Fruit fly (Drosophila melanogaster) whole organism, embryonic: ENCODE results near the gene Tomosyn.

ENCODE experiments used
- Atf6 ChIP-seq: fragments of 200-800 bp; sonication (Bioruptor generic); IDR thresholded peaks from 2 replicates; pipeline ENCODE4 v1.3.6; 2022; ENCODE audit warnings: missing biosample characterization, missing genetic modification characterization
- Blimp-1 ChIP-seq: fragments of 200-800 bp; sonication (Bioruptor generic); optimal IDR thresholded peaks from 3 replicates; lab custom pipeline; 2018; ENCODE audit warnings: missing biosample characterization, missing genetic modification characterization, mild to moderate bottlenecking, moderate library complexity, missing genetic modification reagents
- BtbVII ChIP-seq: fragments of 200-800 bp; sonication (Bioruptor generic); optimal IDR thresholded peaks from 3 replicates; lab custom pipeline; 2017; ENCODE audit warnings: missing biosample characterization, mild to moderate bottlenecking, missing genetic modification characterization
- CG10209 ChIP-seq: fragments of 200-800 bp; sonication (Bioruptor generic); optimal IDR thresholded peaks from 3 replicates; lab custom pipeline; 2017; ENCODE audit warnings: missing biosample characterization, mild to moderate bottlenecking, missing genetic modification characterization, missing genetic modification reagents
- CG11085 ChIP-seq: fragments of 200-800 bp; sonication (Bioruptor generic); IDR thresholded peaks from 2 replicates; pipeline ENCODE4 v1.3.6; 2022; ENCODE audit warnings: missing biosample characterization, missing genetic modification characterization
- CG11696 ChIP-seq: fragments of 200-800 bp; sonication (Bioruptor generic); IDR thresholded peaks from 2 replicates; pipeline ENCODE4 v1.3.6; 2022; ENCODE audit warnings: missing biosample characterization, missing genetic modification characterization
- CG12219 ChIP-seq: fragments of 200-800 bp; sonication (Bioruptor generic); optimal IDR thresholded peaks from 3 replicates; lab custom pipeline; 2018; ENCODE audit warnings: missing biosample characterization, mild to moderate bottlenecking, missing genetic modification characterization
- CG12299 ChIP-seq: fragments of 200-800 bp; sonication (Bioruptor generic); optimal IDR thresholded peaks from 2 replicates; lab custom pipeline; 2018; ENCODE audit warnings: missing biosample characterization, mild to moderate bottlenecking, missing genetic modification characterization
- CG12744 ChIP-seq: fragments of 200-800 bp; sonication (Bioruptor generic); optimal IDR thresholded peaks from 2 replicates; lab custom pipeline; 2016; ENCODE audit warnings: missing biosample characterization, missing genetic modification characterization
- CG1529 ChIP-seq: fragments of 200-800 bp; sonication (Bioruptor generic); optimal IDR thresholded peaks from 3 replicates; lab custom pipeline; 2018; ENCODE audit warnings: missing biosample characterization, missing genetic modification characterization
- CG17912 ChIP-seq: fragments of 200-800 bp; sonication (Bioruptor generic); optimal IDR thresholded peaks from 2 replicates; lab custom pipeline; 2018; ENCODE audit warnings: missing biosample characterization, mild to moderate bottlenecking, missing genetic modification characterization
- CG32767 ChIP-seq: fragments of 200-800 bp; sonication (Bioruptor generic); IDR thresholded peaks from 2 replicates; pipeline ENCODE4 v1.3.6; 2022; ENCODE audit warnings: missing biosample characterization, missing genetic modification characterization
- CG34224 ChIP-seq: fragments of 200-800 bp; sonication (Bioruptor generic); IDR thresholded peaks from 3 replicates; pipeline ENCODE4 v1.3.6; 2022; ENCODE audit warnings: missing biosample characterization, missing genetic modification characterization; ENCODE audit not compliant: partially characterized antibody
- CG7786 ChIP-seq: fragments of 200-800 bp; sonication (Bioruptor generic); optimal IDR thresholded peaks from 2 replicates; lab custom pipeline; 2016; ENCODE audit warnings: missing biosample characterization, missing genetic modification characterization
- CG9215 ChIP-seq: fragments of 200-800 bp; sonication (Bioruptor generic); IDR thresholded peaks from 2 replicates; pipeline ENCODE4 v1.3.6; 2022; ENCODE audit warnings: missing biosample characterization, missing genetic modification characterization
- ERR ChIP-seq: fragments of 200-800 bp; sonication (Bioruptor generic); optimal IDR thresholded peaks from 2 replicates; lab custom pipeline; 2016; ENCODE audit warnings: missing biosample characterization, missing genetic modification characterization
- Ets65A ChIP-seq: fragments of 200-800 bp; sonication (Bioruptor generic); peaks from one replicate; lab custom pipeline; 2016; ENCODE audit warnings: missing biosample characterization, missing genetic modification characterization
- Ets97D ChIP-seq: fragments of 200-800 bp; sonication (Bioruptor generic); optimal IDR thresholded peaks from 3 replicates; lab custom pipeline; 2016; ENCODE audit warnings: missing biosample characterization, missing genetic modification characterization
- Fer1 ChIP-seq: fragments of 200-800 bp; sonication (Bioruptor generic); optimal IDR thresholded peaks from 2 replicates; lab custom pipeline; 2017; ENCODE audit warnings: missing biosample characterization, mild to moderate bottlenecking, missing genetic modification characterization
- HHEX ChIP-seq: fragments of 200-800 bp; sonication (Bioruptor generic); optimal IDR thresholded peaks from 3 replicates; lab custom pipeline; 2017; ENCODE audit warnings: missing biosample characterization, mild to moderate bottlenecking, missing genetic modification characterization, missing genetic modification reagents
- Hey ChIP-seq: fragments of 200-800 bp; sonication (Bioruptor generic); optimal IDR thresholded peaks from 3 replicates; lab custom pipeline; 2018; ENCODE audit warnings: missing biosample characterization, mild to moderate bottlenecking, missing genetic modification characterization
- Hmx ChIP-seq: fragments of 200-800 bp; sonication (Bioruptor generic); optimal IDR thresholded peaks from 2 replicates; lab custom pipeline; 2016; ENCODE audit warnings: missing biosample characterization, missing genetic modification characterization
- Hr39 ChIP-seq: fragments of >200 bp; optimal IDR thresholded peaks from 2 replicates; lab custom pipeline; 2017
- MTF-1 ChIP-seq: fragments of 200-800 bp; sonication (Bioruptor generic); optimal IDR thresholded peaks from 2 replicates; lab custom pipeline; 2018; ENCODE audit warnings: missing biosample characterization, mild to moderate bottlenecking, missing genetic modification characterization, borderline replicate concordance
- Oli ChIP-seq: fragments of 200-800 bp; sonication (Bioruptor generic); optimal IDR thresholded peaks from 2 replicates; lab custom pipeline; 2018; ENCODE audit warnings: missing biosample characterization, mild to moderate bottlenecking, missing genetic modification characterization, moderate library complexity
- Pdp1 ChIP-seq, 2 experiments: fragments of 200-800 bp; sonication (Bioruptor generic); optimal IDR thresholded peaks; 3 replicates each; lab custom pipeline; 2016; ENCODE audit warnings: missing biosample characterization in 2 of 2, missing genetic modification characterization in 2 of 2, mild to moderate bottlenecking in 1 of 2, moderate library complexity in 1 of 2
- al ChIP-seq: fragments of 200-800 bp; sonication (Bioruptor generic); IDR thresholded peaks from 2 replicates; pipeline ENCODE4 v1.3.6; 2022; ENCODE audit warnings: missing biosample characterization, missing genetic modification characterization
- ase ChIP-seq: fragments of 200-800 bp; sonication (Bioruptor generic); IDR thresholded peaks from 3 replicates; pipeline ENCODE4 v1.3.6; 2022; ENCODE audit warnings: missing biosample characterization, missing genetic modification characterization
- ato ChIP-seq: fragments of 200-800 bp; sonication (Bioruptor generic); IDR thresholded peaks from 2 replicates; pipeline ENCODE4 v1.3.6; 2022; ENCODE audit warnings: missing biosample characterization, missing genetic modification characterization; ENCODE audit not compliant: partially characterized antibody
- bbx ChIP-seq: fragments of 200-800 bp; sonication (Bioruptor generic); IDR thresholded peaks from 2 replicates; pipeline ENCODE4 v1.3.6; 2022; ENCODE audit warnings: missing biosample characterization, missing genetic modification characterization; ENCODE audit not compliant: partially characterized antibody
- bowl ChIP-seq: fragments of 200-800 bp; sonication (Bioruptor generic); IDR thresholded peaks from 2 replicates; pipeline ENCODE4 v1.3.6; 2022; ENCODE audit warnings: missing biosample characterization, missing genetic modification characterization
- en ChIP-seq: fragments of 200-800 bp; sonication (Bioruptor generic); optimal IDR thresholded peaks from 2 replicates; lab custom pipeline; 2016; ENCODE audit warnings: missing biosample characterization, missing genetic modification characterization
- gcm2 ChIP-seq: fragments of 200-800 bp; sonication (Bioruptor generic); optimal IDR thresholded peaks from 2 replicates; lab custom pipeline; 2016; ENCODE audit warnings: missing biosample characterization, missing genetic modification characterization
- gem ChIP-seq: fragments of 200-800 bp; sonication (Bioruptor generic); optimal IDR thresholded peaks from 2 replicates; lab custom pipeline; 2019; ENCODE audit warnings: missing biosample characterization, mild to moderate bottlenecking, missing genetic modification characterization, moderate library complexity
- ham ChIP-seq: fragments of 200-800 bp; sonication (Bioruptor generic); IDR thresholded peaks from 2 replicates; pipeline ENCODE4 v1.3.6; 2022; ENCODE audit warnings: missing biosample characterization, missing genetic modification characterization
- inv ChIP-seq: fragments of 200-800 bp; sonication (Bioruptor generic); IDR thresholded peaks from 2 replicates; pipeline ENCODE4 v1.3.6; 2022; ENCODE audit warnings: missing biosample characterization, missing genetic modification characterization; ENCODE audit not compliant: partially characterized antibody
- ken ChIP-seq: fragments of 200-800 bp; sonication (Bioruptor generic); IDR thresholded peaks from 3 replicates; pipeline ENCODE4 v1.3.6; 2022; ENCODE audit warnings: missing biosample characterization, missing genetic modification characterization
- lab ChIP-seq: fragments of 200-800 bp; sonication (Bioruptor generic); optimal IDR thresholded peaks from 3 replicates; lab custom pipeline; 2017; ENCODE audit warnings: missing biosample characterization, missing genetic modification characterization, mild to moderate bottlenecking, moderate library complexity, missing genetic modification reagents
- mirr ChIP-seq: fragments of 200-800 bp; sonication (Bioruptor generic); optimal IDR thresholded peaks from 3 replicates; lab custom pipeline; 2018; ENCODE audit warnings: missing biosample characterization, mild to moderate bottlenecking, missing genetic modification characterization
- nmo ChIP-seq: fragments of 200-800 bp; sonication (Bioruptor generic); optimal IDR thresholded peaks from 2 replicates; lab custom pipeline; 2018; ENCODE audit warnings: missing biosample characterization, mild to moderate bottlenecking, missing genetic modification characterization, moderate library complexity
- nom ChIP-seq: fragments of 200-800 bp; sonication (Bioruptor generic); optimal IDR thresholded peaks from 2 replicates; lab custom pipeline; 2017; ENCODE audit warnings: missing biosample characterization, missing genetic modification characterization, mild to moderate bottlenecking, moderate library complexity, missing genetic modification reagents
- ro ChIP-seq: fragments of 200-800 bp; sonication (Bioruptor generic); IDR thresholded peaks from 2 replicates; pipeline ENCODE4 v1.3.6; 2022; ENCODE audit warnings: missing biosample characterization, missing genetic modification characterization
- slou ChIP-seq: fragments of 200-800 bp; sonication (Bioruptor generic); optimal IDR thresholded peaks from 3 replicates; lab custom pipeline; 2016; ENCODE audit warnings: missing biosample characterization, missing genetic modification characterization
- tna ChIP-seq: fragments of 200-800 bp; sonication (Bioruptor generic); IDR thresholded peaks from 2 replicates; pipeline ENCODE4 v1.3.6; 2022; ENCODE audit warnings: missing biosample characterization, missing genetic modification characterization; ENCODE audit not compliant: partially characterized antibody
- vnd ChIP-seq: fragments of 200-800 bp; sonication (Bioruptor generic); IDR thresholded peaks from 3 replicates; pipeline ENCODE4 v1.3.6; 2022; ENCODE audit warnings: missing biosample characterization, missing genetic modification characterization; ENCODE audit not compliant: partially characterized antibody
- yki ChIP-seq: fragments of >200 bp; optimal IDR thresholded peaks from 3 replicates; lab custom pipeline; 2018
- z ChIP-seq: fragments of 200-800 bp; sonication (Bioruptor generic); IDR thresholded peaks from 3 replicates; pipeline ENCODE4 v1.3.6; 2022; ENCODE audit warnings: missing biosample characterization, missing genetic modification characterization
- zen2 ChIP-seq: fragments of 200-800 bp; sonication (Bioruptor generic); IDR thresholded peaks from 3 replicates; pipeline ENCODE4 v1.3.6; 2022; ENCODE audit warnings: missing biosample characterization, missing genetic modification characterization; ENCODE audit not compliant: partially characterized antibody

The Tomosyn gene

DNA sequence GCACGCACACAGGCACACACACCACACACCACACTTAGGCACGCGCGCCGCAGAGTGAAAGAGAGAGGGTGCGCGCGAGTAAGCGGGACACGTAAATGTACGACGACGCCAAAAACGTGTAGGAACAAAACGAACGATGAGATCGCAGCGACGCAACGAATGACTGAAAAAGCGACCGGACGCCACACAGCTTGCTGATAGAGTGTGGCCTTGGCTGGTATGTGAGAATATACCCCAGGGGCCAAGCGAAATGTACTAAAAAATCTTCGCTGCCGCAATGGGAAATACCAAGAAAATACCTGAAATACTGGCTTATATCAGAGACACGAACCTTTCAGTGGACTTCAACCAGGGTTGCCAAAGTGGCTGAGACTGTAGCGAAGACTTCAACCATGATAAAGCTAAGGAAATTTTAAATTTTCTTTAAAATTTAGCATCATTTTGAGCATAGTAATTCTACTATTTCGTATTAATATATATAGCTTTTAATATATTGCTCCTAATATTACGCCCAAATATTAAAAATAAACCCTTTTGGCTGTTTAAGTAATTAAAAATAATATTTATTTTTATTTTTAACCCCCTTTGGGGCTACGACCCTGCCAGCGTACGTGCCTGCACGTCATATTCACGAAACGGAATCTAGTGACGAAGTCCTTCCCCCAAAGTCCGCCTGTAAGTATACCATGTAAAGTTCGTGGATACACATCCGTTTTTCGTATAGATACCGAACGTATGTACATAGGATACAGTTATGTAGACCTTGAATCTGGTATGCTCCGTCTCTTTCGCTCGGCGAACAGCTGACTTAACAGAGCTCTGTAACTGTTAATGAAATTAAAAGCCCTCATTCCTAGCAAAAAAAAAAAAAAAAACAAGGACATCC, 48.2 kb upstream of the Tomosyn start, which contains the start of gene Pits (continued):
- TF ChIP-seq CG12744 (GFP tag; lab: Kevin White, UChicago) (peak; percentile 33), vnd (no peak), CG17912 (peak; percentile 68), bowl (GFP tag; lab: Robert Waterston, UW) (no peak), lab (GFP tag; lab: Kevin White, UChicago) (peak; percentile 59), gcm2 (GFP tag; lab: Kevin White, UChicago) (peak; percentile 14), CG11085 (GFP tag; lab: Robert Waterston, UW) (peak; percentile 66), CG10209 (GFP tag; lab: Kevin White, UChicago) (peak; percentile 33), CG7786 (no peak), Ets65A (GFP tag; lab: Kevin White, UChicago) (peak; percentile 92), CG12219 (GFP tag; lab: Kevin White, UChicago) (peak; percentile 42), CG34224 (peak; percentile 50; the same call in 1 of the 3 replicates), Atf6 (GFP tag; lab: Robert Waterston, UW) (peak; percentile 10; the same call in 1 of the 2 replicates), ro (no peak), ken (GFP tag; lab: Robert Waterston, UW) (peak; percentile 9; the same call in 2 of the 3 replicates), ato (GFP tag; lab: Robert Waterston, UW) (peak; percentile 42; the same call in 1 of the 2 replicates), Fer1 (GFP tag; lab: Kevin White, UChicago) (peak; percentile 63), CG12299 (tag; lab: Kevin White, UChicago) (peak; percentile 59), en (GFP tag; lab: Kevin White, UChicago) (no peak), z (GFP tag; lab: Robert Waterston, UW) (no peak), CG1529 (GFP tag; lab: Kevin White, UChicago) (no peak), HHEX (GFP tag; lab: Kevin White, UChicago) (peak; percentile 56), al (no peak), gem (tag; lab: Kevin White, UChicago) (peak; percentile 72), Pdp1 (GFP tag; optimal IDR thresholded peaks at IDR 0.05; lab: Kevin White, UChicago) (peak; percentile 26 to 70), mirr (peak; percentile 83), ham (no peak; the same call in 1 of the 2 replicates), slou (GFP tag; lab: Kevin White, UChicago) (peak; percentile 37), tna (GFP tag; lab: Robert Waterston, UW) (peak; percentile 66; the same call in 1 of the 2 replicates), BtbVII (peak; percentile 59), MTF-1 (GFP tag; lab: Kevin White, UChicago) (peak; percentile 80), CG11696 (GFP tag; lab: Robert Waterston, UW) (0 out of 2 replicates have a peak, but pooled peaks have one; percentile 10), Oli (tag; lab: Kevin White, UChicago) (peak; percentile 34), CG9215 (GFP tag; lab: Robert Waterston, UW) (peak; percentile 58; the same call in 1 of the 2 replicates), yki (lab: Kevin White, UChicago) (peak; percentile 21), Hey (peak; percentile 73), Ets97D (GFP tag; lab: Kevin White, UChicago) (peak; percentile 93), inv (GFP tag; lab: Robert Waterston, UW) (peak; percentile 25; the same call in 1 of the 2 replicates), CG32767 (GFP tag; lab: Robert Waterston, UW) (peak; percentile 72; the same call in 1 of the 2 replicates), Blimp-1 (peak; percentile 4), Hmx (GFP tag; lab: Kevin White, UChicago) (no peak), nom (GFP tag; lab: Kevin White, UChicago) (peak; percentile 81), ERR (GFP tag; lab: Kevin White, UChicago) (peak; percentile 61), zen2 (GFP tag; lab: Robert Waterston, UW) (0 out of 3 replicates have a peak, but pooled peaks have one; percentile 31), ase (GFP tag; lab: Robert Waterston, UW) (no peak), bbx (GFP tag; lab: Robert Waterston, UW) (peak; percentile 71), Hr39 (lab: Kevin White, UChicago) (no peak), nmo (GFP tag; lab: Kevin White, UChicago) (peak; percentile 54)
